Fruit fly (Drosophila melanogaster): Measurements from ENCODE around the gene hoip.

hoip gene

DNA sequence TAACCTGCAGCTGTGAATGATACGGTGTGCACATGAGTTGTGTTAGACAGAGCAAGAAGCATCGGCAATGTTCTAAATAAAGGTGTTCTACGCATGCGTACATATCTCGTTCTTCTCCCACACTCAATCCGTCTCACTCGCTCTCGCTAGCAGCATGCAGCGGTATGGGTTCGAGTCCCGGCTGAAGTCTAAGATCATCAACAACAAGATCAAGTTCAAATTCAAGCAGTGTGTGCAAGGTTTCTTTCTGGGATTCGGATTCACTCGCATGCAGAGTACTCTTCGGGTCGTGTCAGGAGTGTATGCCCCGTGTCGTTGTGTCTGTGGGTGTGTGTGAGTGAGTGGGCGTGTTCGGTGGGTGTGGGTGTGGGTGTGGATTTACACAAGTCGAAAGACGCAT is 31.7 kb downstream of the hoip start (continued):
- TF ChIP-seq Sox100B (GFP tag; optimal IDR thresholded peaks at IDR 0.05) = no peak
- no peak for TF ChIP-seq crol (GFP tag; IDR thresholded peaks at IDR 0.05)
- no peak for TF ChIP-seq B-H1 (GFP tag; IDR thresholded peaks at IDR 0.05)
- TF ChIP-seq dm (GFP tag; optimal IDR thresholded peaks at IDR 0.05) = no peak
- peak; percentile 17 for TF ChIP-seq pros (GFP tag; optimal IDR thresholded peaks at IDR 0.05)
- peak; percentile 87 for TF ChIP-seq stwl (tag; optimal IDR thresholded peaks at IDR 0.05)
- no peak for TF ChIP-seq CG11696 (GFP tag; IDR thresholded peaks at IDR 0.05)
- TF ChIP-seq CG2120 (GFP tag; optimal IDR thresholded peaks at IDR 0.05) = no peak
- 0 out of 3 replicates have a peak, but pooled peaks have one; percentile 7 for TF ChIP-seq z (GFP tag; IDR thresholded peaks at IDR 0.05)
- TF ChIP-seq Opbp (GFP tag; IDR thresholded peaks at IDR 0.05; ENCODE audit: partially characterized antibody) = peak; percentile 48; the same call in 1 of the 3 replicates
- no peak for TF ChIP-seq CG9215 (GFP tag; IDR thresholded peaks at IDR 0.05)
- TF ChIP-seq sim (GFP tag; IDR thresholded peaks at IDR 0.05) = no peak
- no peak for TF ChIP-seq Dek (tag; optimal IDR thresholded peaks at IDR 0.05)
- no peak for TF ChIP-seq CG15073 (GFP tag; optimal IDR thresholded peaks at IDR 0.05)
- TF ChIP-seq Deaf1 (tag; optimal IDR thresholded peaks at IDR 0.05) = peak; percentile 80
- TF ChIP-seq zfh2 (GFP tag; optimal IDR thresholded peaks at IDR 0.05) = no peak
- no peak for TF ChIP-seq HHEX (GFP tag; optimal IDR thresholded peaks at IDR 0.05)
- peak; percentile 2 for TF ChIP-seq CG1603 (tag; optimal IDR thresholded peaks at IDR 0.05)
- TF ChIP-seq cg (GFP tag; optimal IDR thresholded peaks at IDR 0.05) = peak; percentile 37
- peak; percentile 4 for TF ChIP-seq CG17829 (tag; optimal IDR thresholded peaks at IDR 0.05)

dm6 chr2L:9734134-9734533 is 34.5 kb downstream of the hoip start:
- TF ChIP-seq Neu2 (GFP tag; optimal IDR thresholded peaks at IDR 0.05; ENCODE audit: borderline replicate concordance) = no peak
- no peak for TF ChIP-seq wek (GFP tag; optimal IDR thresholded peaks at IDR 0.05)
- no peak for TF ChIP-seq gfzf (GFP tag; optimal IDR thresholded peaks at IDR 0.05)
- no peak for TF ChIP-seq Ptx1 (GFP tag; IDR thresholded peaks at IDR 0.05)
- TF ChIP-seq pan (optimal IDR thresholded peaks at IDR 0.05) = no peak
- TF ChIP-seq pan (GFP tag; optimal IDR thresholded peaks at IDR 0.05 in 1 of 2, IDR thresholded peaks at IDR 0.05 in 1 of 2) = peak in 1 of 2 experiments; percentile 19
- TF ChIP-seq B-H1 (GFP tag; IDR thresholded peaks at IDR 0.05) = no peak
- no peak for TF ChIP-seq Sox100B (GFP tag; optimal IDR thresholded peaks at IDR 0.05)
- peak; percentile 21 for TF ChIP-seq CG1603 (tag; optimal IDR thresholded peaks at IDR 0.05)
- no peak for TF ChIP-seq CG11456 (GFP tag; IDR thresholded peaks at IDR 0.05)
- no peak for TF ChIP-seq Max (GFP tag; optimal IDR thresholded peaks at IDR 0.05)
- TF ChIP-seq CG17568 (GFP tag; optimal IDR thresholded peaks at IDR 0.05) = no peak
- peak; percentile 31 for TF ChIP-seq sens (GFP tag)
- no peak for TF ChIP-seq CG42726 (GFP tag; IDR thresholded peaks at IDR 0.05; ENCODE audit: partially characterized antibody)
- TF ChIP-seq bbx (GFP tag; IDR thresholded peaks at IDR 0.05; ENCODE audit: partially characterized antibody) = no peak
- TF ChIP-seq Chrac-16 (GFP tag; optimal IDR thresholded peaks at IDR 0.05) = no peak
- no peak for TF ChIP-seq repo (GFP tag; optimal IDR thresholded peaks at IDR 0.05)
- TF ChIP-seq dmrt99B (tag; optimal IDR thresholded peaks at IDR 0.05) = peak; percentile 17
- TF ChIP-seq zen2 (GFP tag; IDR thresholded peaks at IDR 0.05; ENCODE audit: partially characterized antibody) = no peak
- no peak for TF ChIP-seq dan (GFP tag; IDR thresholded peaks at IDR 0.05)
- TF ChIP-seq ttk (GFP tag; IDR thresholded peaks at IDR 0.05) = no peak
- TF ChIP-seq sim (GFP tag; IDR thresholded peaks at IDR 0.05) = no peak
- no peak for TF ChIP-seq Eip74EF (GFP tag; optimal IDR thresholded peaks at IDR 0.05)
- no peak for TF ChIP-seq CG10274 (GFP tag; optimal IDR thresholded peaks at IDR 0.05)
- TF ChIP-seq gem (tag; optimal IDR thresholded peaks at IDR 0.05) = peak; percentile 22
- TF ChIP-seq C15 (GFP tag; IDR thresholded peaks at IDR 0.05) = no peak
- no peak for TF ChIP-seq CG31224 (GFP tag; IDR thresholded peaks at IDR 0.05)
- no peak for TF ChIP-seq CG8290 (GFP tag; optimal IDR thresholded peaks at IDR 0.05)
- peak in 1 of 2 experiments; percentile 22 for TF ChIP-seq CG8290 (tag; optimal IDR thresholded peaks at IDR 0.05)
- TF ChIP-seq hb (GFP tag; IDR thresholded peaks at IDR 0.05; ENCODE audit: partially characterized antibody) = 0 out of 3 replicates have a peak, but pooled peaks have one; percentile 34
- TF ChIP-seq CrebB (tag; optimal IDR thresholded peaks at IDR 0.05) = no peak
- no peak for TF ChIP-seq fd96Cb (tag; optimal IDR thresholded peaks at IDR 0.05)
- no peak for TF ChIP-seq Hmr (GFP tag; optimal IDR thresholded peaks at IDR 0.05)
- no peak for TF ChIP-seq Camta (GFP tag; optimal IDR thresholded peaks at IDR 0.05)

Data from whole organism, embryonic.